Worm (Caenorhabditis elegans) whole organism, early embryonic: Measurements from ENCODE around the gene daf-19.

Experiments used
- F13C5.2 ChIP-seq: sonication (generic microtip); optimal IDR thresholded peaks from 2 replicates; lab custom pipeline; 2017; ENCODE audit warnings: mild to moderate bottlenecking, missing genetic modification characterization, inconsistent platforms, missing compliant biosample characterization
- ama-1 ChIP-seq: fragments of 150-350 bp; optimal IDR thresholded peaks from 2 replicates; lab custom pipeline; 2014
- hmbx-1 ChIP-seq: sonication (generic microtip); optimal IDR thresholded peaks from 2 replicates; lab custom pipeline; 2016; ENCODE audit warnings: mild to moderate bottlenecking, missing genetic modification characterization, missing compliant biosample characterization
- scrt-1 ChIP-seq: fragments of 200-800 bp; sonication (Bioruptor generic); IDR thresholded peaks from 2 replicates; pipeline ENCODE4 v1.3.6; 2022; ENCODE audit warnings: missing genetic modification characterization, missing compliant biosample characterization
- sea-1 ChIP-seq: fragments of 200-800 bp; sonication (Bioruptor generic); conservative IDR thresholded peaks from 2 replicates; pipeline ENCODE4 v1.3.6; 2022; ENCODE audit warnings: missing genetic modification characterization, missing compliant biosample characterization

- no peak for TF ChIP-seq F13C5.2
- no peak for TF ChIP-seq scrt-1 (GFP tag; lab: Robert Waterston, UW)
- TF ChIP-seq ama-1 (lab: Kevin White, UChicago): no peak
- TF ChIP-seq sea-1 (GFP tag; lab: Robert Waterston, UW): no peak
- TF ChIP-seq hmbx-1: no peak
Measured at ce11 chrII:10137358-10137757, 31.8 kb downstream of the daf-19 start, which contains the start of gene phg-1.
